Worm (Caenorhabditis elegans) whole organism, late embryonic: ENCODE results near the gene T13A10.2.

Experiments
- C38D4.7 ChIP-seq: fragments of 200-800 bp; sonication (Bioruptor generic); optimal IDR thresholded peaks from 2 replicates; lab custom pipeline; 2018; ENCODE audit warnings: mild to moderate bottlenecking, missing genetic modification characterization, moderate library complexity, missing compliant biosample characterization
- F13H6.1 ChIP-seq: sonication (generic microtip); optimal IDR thresholded peaks from 2 replicates; lab custom pipeline; 2016; ENCODE audit warnings: missing genetic modification characterization, missing compliant biosample characterization
- ahr-1 ChIP-seq: sonication (generic microtip); optimal IDR thresholded peaks from 2 replicates; lab custom pipeline; 2016; ENCODE audit warnings: missing genetic modification characterization, missing compliant biosample characterization
- ama-1 ChIP-seq: fragments of 150-350 bp; optimal IDR thresholded peaks from 2 replicates; lab custom pipeline; 2014
- ceh-14 ChIP-seq: sonication (generic microtip); optimal IDR thresholded peaks from 2 replicates; lab custom pipeline; 2016; ENCODE audit warnings: missing genotype, missing genetic modification characterization, missing compliant biosample characterization
- ceh-2 ChIP-seq: sonication (generic microtip); optimal IDR thresholded peaks from 2 replicates; lab custom pipeline; 2016; ENCODE audit warnings: missing genotype, missing genetic modification characterization, missing compliant biosample characterization
- ceh-22 ChIP-seq: sonication (generic microtip); optimal IDR thresholded peaks from 2 replicates; lab custom pipeline; 2017; ENCODE audit warnings: missing biosample characterization, missing genetic modification characterization
- ceh-24 ChIP-seq: sonication (generic microtip); optimal IDR thresholded peaks from 2 replicates; lab custom pipeline; 2016; ENCODE audit warnings: mild to moderate bottlenecking, missing genetic modification characterization, missing compliant biosample characterization
- ceh-30 ChIP-seq: fragments of 150-350 bp; optimal IDR thresholded peaks from 2 replicates; lab custom pipeline; 2014; ENCODE audit warnings: missing biosample characterization, missing genetic modification characterization
- che-1 ChIP-seq: sonication (generic microtip); optimal IDR thresholded peaks from 2 replicates; lab custom pipeline; 2016; ENCODE audit warnings: mild to moderate bottlenecking, missing genetic modification characterization, missing compliant biosample characterization
- dmd-4 ChIP-seq: sonication (generic microtip); optimal IDR thresholded peaks from 2 replicates; lab custom pipeline; 2016; ENCODE audit warnings: borderline replicate concordance, missing genetic modification characterization, missing compliant biosample characterization
- dve-1 ChIP-seq: sonication (generic microtip); optimal IDR thresholded peaks from 2 replicates; lab custom pipeline; 2017; ENCODE audit warnings: antibody characterized with exemption, mild to moderate bottlenecking, missing genetic modification characterization, missing compliant biosample characterization
- elt-4 ChIP-seq: sonication (generic microtip); optimal IDR thresholded peaks from 2 replicates; lab custom pipeline; 2016; ENCODE audit warnings: missing genetic modification characterization, missing compliant biosample characterization
- ets-4 ChIP-seq: sonication (generic microtip); optimal IDR thresholded peaks from 2 replicates; lab custom pipeline; 2016; ENCODE audit warnings: missing genetic modification characterization, missing compliant biosample characterization
- fkh-10 ChIP-seq: fragments of 150-350 bp; optimal IDR thresholded peaks from 2 replicates; lab custom pipeline; 2014; ENCODE audit warnings: missing biosample characterization, missing genetic modification reagents, missing genetic modification characterization
- fkh-6 ChIP-seq: sonication (generic microtip); optimal IDR thresholded peaks from 2 replicates; lab custom pipeline; 2016; ENCODE audit warnings: missing genetic modification characterization, missing compliant biosample characterization
- gmeb-2 ChIP-seq: sonication (generic microtip); optimal IDR thresholded peaks from 2 replicates; lab custom pipeline; 2016; ENCODE audit warnings: missing genetic modification characterization, inconsistent platforms, missing compliant biosample characterization
- hlh-13 ChIP-seq: fragments of 200-800 bp; sonication (Bioruptor generic); optimal IDR thresholded peaks from 2 replicates; lab custom pipeline; 2018; ENCODE audit warnings: mild to moderate bottlenecking, missing genetic modification characterization, missing compliant biosample characterization
- hlh-30 ChIP-seq: sonication (generic microtip); optimal IDR thresholded peaks from 2 replicates; lab custom pipeline; 2017; ENCODE audit warnings: antibody characterized with exemption, missing genetic modification characterization, missing compliant biosample characterization; ENCODE audit not compliant: insufficient read depth
- hlh-6 ChIP-seq: sonication (generic microtip); optimal IDR thresholded peaks from 2 replicates; lab custom pipeline; 2016; ENCODE audit warnings: missing genotype, missing genetic modification characterization, missing compliant biosample characterization
- hlh-8 ChIP-seq: sonication (generic microtip); optimal IDR thresholded peaks from 2 replicates; lab custom pipeline; 2016; ENCODE audit warnings: missing genotype, missing genetic modification characterization, missing compliant biosample characterization
- madf-2 ChIP-seq: sonication (generic microtip); optimal IDR thresholded peaks from 2 replicates; lab custom pipeline; 2017; ENCODE audit warnings: missing genetic modification characterization, missing compliant biosample characterization
- nhr-11 ChIP-seq: fragments of 150-350 bp; optimal IDR thresholded peaks from 2 replicates; lab custom pipeline; 2014; ENCODE audit warnings: missing biosample characterization, missing genetic modification characterization
- odd-2 ChIP-seq: sonication (generic microtip); optimal IDR thresholded peaks from 2 replicates; lab custom pipeline; 2017; ENCODE audit warnings: antibody characterized with exemption, mild to moderate bottlenecking, missing genetic modification characterization, missing compliant biosample characterization
- pag-3 ChIP-seq: sonication (generic microtip); optimal IDR thresholded peaks from 2 replicates; lab custom pipeline; 2016; ENCODE audit warnings: missing compliant biosample characterization, missing genetic modification characterization, borderline replicate concordance
- pat-9 ChIP-seq: fragments of 200-800 bp; sonication (Bioruptor generic); optimal IDR thresholded peaks from 2 replicates; lab custom pipeline; 2018; ENCODE audit warnings: mild to moderate bottlenecking, missing genetic modification characterization, moderate library complexity, missing compliant biosample characterization
- pax-1 ChIP-seq: fragments of 150-350 bp; optimal IDR thresholded peaks from 2 replicates; lab custom pipeline; 2014; ENCODE audit warnings: missing biosample characterization, missing genetic modification characterization
- pha-2 ChIP-seq: sonication (generic microtip); optimal IDR thresholded peaks from 2 replicates; lab custom pipeline; 2017; ENCODE audit warnings: mild to moderate bottlenecking, missing genetic modification characterization, missing compliant biosample characterization
- pha-4 ChIP-seq: fragments of 150-350 bp; optimal IDR thresholded peaks from 2 replicates; lab custom pipeline; 2018; ENCODE audit warnings: missing biosample characterization, missing genetic modification reagents, missing genetic modification characterization
- pqm-1 ChIP-seq: sonication (generic microtip); optimal IDR thresholded peaks from 2 replicates; lab custom pipeline; 2016; ENCODE audit warnings: missing genetic modification characterization, missing compliant biosample characterization
- ref-2 ChIP-seq: sonication (generic microtip); optimal IDR thresholded peaks from 2 replicates; lab custom pipeline; 2016; ENCODE audit warnings: missing genetic modification characterization, missing compliant biosample characterization
- sdc-2 ChIP-seq: sonication (generic microtip); optimal IDR thresholded peaks from 2 replicates; lab custom pipeline; 2016; ENCODE audit warnings: missing genotype, missing genetic modification characterization, missing compliant biosample characterization
- sox-4 ChIP-seq: sonication (generic microtip); optimal IDR thresholded peaks from 2 replicates; lab custom pipeline; 2017; ENCODE audit warnings: mild to moderate bottlenecking, missing genetic modification characterization, inconsistent platforms, missing compliant biosample characterization
- syd-9 ChIP-seq: sonication (generic microtip); optimal IDR thresholded peaks from 2 replicates; lab custom pipeline; 2016; ENCODE audit warnings: mild to moderate bottlenecking, missing genetic modification characterization, moderate library complexity, missing compliant biosample characterization
- tbx-2 ChIP-seq: sonication (generic microtip); optimal IDR thresholded peaks from 2 replicates; lab custom pipeline; 2016; ENCODE audit warnings: missing genetic modification characterization, missing compliant biosample characterization
- tbx-7 ChIP-seq: sonication (generic microtip); optimal IDR thresholded peaks from 2 replicates; lab custom pipeline; 2016; ENCODE audit warnings: missing genotype, missing genetic modification characterization, missing compliant biosample characterization
- ttx-3 ChIP-seq: sonication (generic microtip); optimal IDR thresholded peaks from 2 replicates; lab custom pipeline; 2016; ENCODE audit warnings: missing genetic modification reagents, missing genetic modification characterization, missing compliant biosample characterization
- unc-3 ChIP-seq, 2 experiments: fragments of 200-800 bp in 1 of 2; sonication (Bioruptor generic) in 1 of 2; sonication (generic microtip) in 1 of 2; conservative IDR thresholded peaks in 1 of 2; optimal IDR thresholded peaks in 1 of 2; 2 replicates each; pipeline versions ENCODE4 v1.3.6 to Lab custom; 2016 to 2022; ENCODE audit warnings: missing compliant biosample characterization in 2 of 2, missing genetic modification characterization in 2 of 2, missing genetic modification reagents in 1 of 2
- unc-86 ChIP-seq: sonication (generic microtip); optimal IDR thresholded peaks from 2 replicates; lab custom pipeline; 2016; ENCODE audit warnings: missing genetic modification characterization, missing compliant biosample characterization
- ztf-16 ChIP-seq: sonication (generic microtip); optimal IDR thresholded peaks from 2 replicates; lab custom pipeline; 2017; ENCODE audit warnings: missing genetic modification characterization, missing compliant biosample characterization

The T13A10.2 gene

ce11 chrIV:6221878-6222277 is 31.2 kb upstream of the T13A10.2 start, which contains the start of gene C49A9.3:
Gene C49A9.3, plus strand, starts transcription at chrIV:6222089.
- TF ChIP-seq hlh-6 (tag; lab: Kevin White, UChicago) (no peak), ceh-14 (no peak), che-1 (no peak), ceh-2 (no peak), pax-1 (tag; lab: Kevin White, UChicago) (no peak), unc-3 (GFP tag; conservative IDR thresholded peaks at IDR 0.05; lab: Robert Waterston, UW) (no peak), unc-3 (tag; optimal IDR thresholded peaks at IDR 0.05; lab: Kevin White, UChicago) (no peak), ahr-1 (tag; lab: Kevin White, UChicago) (no peak), ztf-16 (tag; lab: Kevin White, UChicago) (no peak), fkh-6 (tag; lab: Kevin White, UChicago) (no peak)

DNA sequence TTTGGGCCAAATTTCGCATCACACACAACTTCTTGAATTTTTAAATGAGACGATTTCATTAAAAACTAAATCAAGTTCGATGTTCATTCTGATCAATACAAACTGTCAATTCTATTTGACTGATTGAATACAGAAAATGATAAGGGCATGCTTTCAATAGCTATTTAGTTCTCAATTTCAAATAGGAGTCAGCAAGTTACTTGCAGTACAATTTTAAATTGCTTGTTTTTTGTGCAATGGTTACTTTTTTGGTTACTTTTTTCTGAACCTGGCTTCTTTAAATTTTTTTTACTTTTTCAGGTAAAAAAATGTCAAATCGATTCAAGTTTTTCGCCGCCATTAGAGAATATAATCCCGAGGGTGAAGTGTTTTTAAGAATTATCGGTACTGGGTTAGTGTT is 28.0 kb upstream of the T13A10.2 start, which contains the start of gene C49A9.2:
TSS of gene C49A9.2 (plus strand) at position 301 of the 400 bp plus-strand sequence.
- TF ChIP-seq hlh-30 (tag; lab: Kevin White, UChicago): no peak
- TF ChIP-seq elt-4 (tag; lab: Kevin White, UChicago): no peak
- TF ChIP-seq C38D4.7 (GFP tag; lab: Kevin White, UChicago): no peak
- TF ChIP-seq pqm-1 (tag; lab: Kevin White, UChicago): no peak
- TF ChIP-seq syd-9 (tag; lab: Kevin White, UChicago): no peak
- no peak for TF ChIP-seq pag-3
- TF ChIP-seq ztf-16 (tag; lab: Kevin White, UChicago): no peak
- TF ChIP-seq sdc-2 (tag; lab: Kevin White, UChicago): no peak
- TF ChIP-seq, all 69 proteins: peak for 0

- TF ChIP-seq gmeb-2 (tag; lab: Kevin White, UChicago) (no peak), unc-3 (GFP tag; conservative IDR thresholded peaks at IDR 0.05; lab: Robert Waterston, UW) (no peak), unc-3 (tag; optimal IDR thresholded peaks at IDR 0.05; lab: Kevin White, UChicago) (no peak), F13H6.1 (tag; lab: Kevin White, UChicago) (no peak), ceh-30 (tag; lab: Kevin White, UChicago) (no peak), sox-4 (tag; lab: Kevin White, UChicago) (no peak), dve-1 (tag; lab: Kevin White, UChicago) (no peak), ref-2 (tag; lab: Kevin White, UChicago) (no peak), ama-1 (lab: Kevin White, UChicago) (no peak), madf-2 (tag; lab: Kevin White, UChicago) (no peak), sdc-2 (tag; lab: Kevin White, UChicago) (no peak), ztf-16 (tag; lab: Kevin White, UChicago) (no peak), hlh-13 (GFP tag; lab: Kevin White, UChicago) (no peak), C38D4.7 (GFP tag; lab: Kevin White, UChicago) (no peak), pat-9 (tag; lab: Kevin White, UChicago) (no peak), tbx-2 (tag; lab: Kevin White, UChicago) (no peak), dmd-4 (tag; lab: Kevin White, UChicago) (no peak), ceh-22 (tag; lab: Kevin White, UChicago) (no peak), odd-2 (tag; lab: Kevin White, UChicago) (no peak)
Measured at ce11 chrIV:6227974-6228373, 25.1 kb upstream of the T13A10.2 start, which contains the start of gene C49A9.1. Gene C49A9.1, plus strand, starts transcription at chrIV:6228190.

ce11 chrIV:6230560-6231073 is 22.5 kb upstream of the T13A10.2 start, which contains the start of gene F58F9.4:
Gene F58F9.4, plus strand, starts transcription at chrIV:6231023.
- TF ChIP-seq tbx-7 (tag; lab: Kevin White, UChicago) (no peak), pqm-1 (tag; lab: Kevin White, UChicago) (no peak), C38D4.7 (GFP tag; lab: Kevin White, UChicago) (no peak), nhr-11 (tag; lab: Kevin White, UChicago) (no peak), sdc-2 (tag; lab: Kevin White, UChicago) (no peak), pha-2 (tag; lab: Kevin White, UChicago) (no peak), pag-3 (no peak), fkh-10 (GFP tag; lab: Kevin White, UChicago) (no peak), ttx-3 (tag; lab: Kevin White, UChicago) (no peak), sox-4 (tag; lab: Kevin White, UChicago) (no peak), tbx-2 (tag; lab: Kevin White, UChicago) (no peak), ceh-24 (tag; lab: Kevin White, UChicago) (no peak), hlh-8 (no peak), dve-1 (tag; lab: Kevin White, UChicago) (no peak), unc-86 (no peak), pha-4 (tag; lab: Kevin White, UChicago) (no peak), unc-3 (GFP tag; conservative IDR thresholded peaks at IDR 0.05; lab: Robert Waterston, UW) (no peak), unc-3 (tag; optimal IDR thresholded peaks at IDR 0.05; lab: Kevin White, UChicago) (no peak), hlh-6 (tag; lab: Kevin White, UChicago) (no peak), elt-4 (tag; lab: Kevin White, UChicago) (no peak), ets-4 (tag; lab: Kevin White, UChicago) (no peak)
